Worm (Caenorhabditis elegans) whole organism, L1 larva: ENCODE data around the gene aat-6.

Experiments
- dpl-1 ChIP-seq, 3 experiments: fragments of 150-350 bp in 2 of 3; sonication (generic microtip) in 1 of 3; optimal IDR thresholded peaks; 2 replicates each; lab custom pipeline; 2014 to 2017; ENCODE audit warnings: missing biosample characterization in 3 of 3, missing genetic modification characterization in 3 of 3, missing genetic modification reagents in 3 of 3
- fos-1 ChIP-seq: fragments of 150-350 bp; optimal IDR thresholded peaks from 2 replicates; lab custom pipeline; 2014; ENCODE audit warnings: missing biosample characterization, missing genetic modification characterization
- lin-39 ChIP-seq: fragments of 150-350 bp; optimal IDR thresholded peaks from 2 replicates; lab custom pipeline; 2014; ENCODE audit warnings: missing biosample characterization, missing genetic modification reagents, missing genetic modification characterization
- mep-1 ChIP-seq: fragments of 150-350 bp; optimal IDR thresholded peaks from 2 replicates; lab custom pipeline; 2014; ENCODE audit warnings: missing biosample characterization, missing genetic modification characterization
- nhr-12 ChIP-seq: sonication (generic microtip); optimal IDR thresholded peaks from 2 replicates; lab custom pipeline; 2017; ENCODE audit warnings: missing biosample characterization, missing genetic modification characterization
- nhr-237 ChIP-seq: fragments of 150-350 bp; optimal IDR thresholded peaks from 2 replicates; lab custom pipeline; 2014; ENCODE audit warnings: missing biosample characterization, missing genetic modification characterization
- nhr-28 ChIP-seq: fragments of 150-350 bp; optimal IDR thresholded peaks from 2 replicates; lab custom pipeline; 2014; ENCODE audit warnings: missing biosample characterization, missing genetic modification characterization
- pag-3 ChIP-seq: sonication (generic microtip); optimal IDR thresholded peaks from 2 replicates; lab custom pipeline; 2017; ENCODE audit warnings: missing genetic modification characterization, mild to moderate bottlenecking, missing compliant biosample characterization, antibody characterized with exemption, borderline replicate concordance; ENCODE audit not compliant: insufficient read depth
- swsn-7 ChIP-seq: sonication (generic microtip); optimal IDR thresholded peaks from 2 replicates; lab custom pipeline; 2016; ENCODE audit warnings: missing genetic modification characterization, missing compliant biosample characterization
- zag-1 ChIP-seq: fragments of 150-350 bp; optimal IDR thresholded peaks from 2 replicates; lab custom pipeline; 2014; ENCODE audit warnings: missing biosample characterization, missing genetic modification characterization

DNA sequence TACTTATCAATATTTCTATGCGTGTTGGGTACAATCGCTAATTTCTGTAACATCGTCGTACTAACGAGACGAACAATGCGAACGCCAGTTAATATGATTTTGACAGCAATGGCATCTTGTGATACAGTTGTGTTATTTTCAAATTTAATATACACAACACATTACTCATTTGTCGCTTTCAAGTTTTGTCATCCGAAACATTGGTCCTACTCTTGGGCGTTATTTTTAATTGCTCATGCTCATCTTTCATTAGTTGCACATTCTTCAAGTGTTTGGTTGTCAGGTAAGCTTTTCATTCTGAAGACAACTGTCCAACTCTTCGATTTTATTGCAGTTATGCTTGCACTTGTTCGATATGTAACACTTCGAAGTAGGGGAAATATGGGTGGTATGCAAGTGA is 31.3 kb downstream of the aat-6 start:
- no peak for TF ChIP-seq fos-1 (tag; lab: Kevin White, UChicago)
- no peak for TF ChIP-seq pag-3 (tag; lab: Kevin White, UChicago)
- no peak for TF ChIP-seq nhr-237 (tag; lab: Kevin White, UChicago)
- TF ChIP-seq dpl-1 (GFP tag; optimal IDR thresholded peaks at IDR 0.05; lab: Kevin White, UChicago) = no peak
- no peak for TF ChIP-seq nhr-12 (tag; lab: Kevin White, UChicago)
- TF ChIP-seq mep-1 = no peak
- no peak for TF ChIP-seq swsn-7 (tag; lab: Kevin White, UChicago)
- TF ChIP-seq nhr-28 (tag; lab: Kevin White, UChicago) = no peak
- no peak for TF ChIP-seq zag-1 (tag; lab: Kevin White, UChicago)
- TF ChIP-seq lin-39 (tag; lab: Kevin White, UChicago) = no peak
